Fruit fly (Drosophila melanogaster) whole organism, pupa: ENCODE data around the gene Mur89F.

Source experiments
- CG10348 ChIP-seq: fragments of 200-800 bp; sonication (Bioruptor generic); IDR thresholded peaks from 2 replicates; pipeline ENCODE4 v1.3.6; 2022; ENCODE audit warnings: missing biosample characterization, missing genetic modification characterization
- CG12605 ChIP-seq: fragments of 200-800 bp; sonication (Bioruptor generic); IDR thresholded peaks from 2 replicates; pipeline ENCODE4 v1.3.6; 2022; ENCODE audit warnings: missing biosample characterization, missing genetic modification characterization
- CG13204 ChIP-seq: fragments of 200-800 bp; sonication (Bioruptor generic); optimal IDR thresholded peaks from 2 replicates; lab custom pipeline; 2018; ENCODE audit warnings: missing biosample characterization, mild to moderate bottlenecking, missing genetic modification characterization, moderate library complexity
- CG14655 ChIP-seq: fragments of 200-800 bp; sonication (Bioruptor generic); optimal IDR thresholded peaks from 3 replicates; lab custom pipeline; 2017; ENCODE audit warnings: mild to moderate bottlenecking, missing biosample characterization, missing genetic modification reagents, missing genetic modification characterization
- CG15710 ChIP-seq: fragments of 200-800 bp; sonication (Bioruptor generic); optimal IDR thresholded peaks from 2 replicates; lab custom pipeline; 2018; ENCODE audit warnings: missing biosample characterization, mild to moderate bottlenecking, missing genetic modification characterization, moderate library complexity
- CG17806 ChIP-seq: fragments of 200-800 bp; sonication (Bioruptor generic); optimal IDR thresholded peaks from 2 replicates; lab custom pipeline; 2018; ENCODE audit warnings: missing biosample characterization, mild to moderate bottlenecking, missing genetic modification characterization, moderate library complexity
- CG32121 ChIP-seq: fragments of 200-800 bp; sonication (Bioruptor generic); IDR thresholded peaks from 2 replicates; pipeline ENCODE4 v1.3.6; 2022; ENCODE audit warnings: missing biosample characterization, missing genetic modification characterization
- CG34367 ChIP-seq: fragments of 200-800 bp; sonication (Bioruptor generic); optimal IDR thresholded peaks from 2 replicates; lab custom pipeline; 2018; ENCODE audit warnings: missing biosample characterization, mild to moderate bottlenecking, missing genetic modification characterization
- CG4496 ChIP-seq: fragments of 200-800 bp; sonication (Bioruptor generic); IDR thresholded peaks from 3 replicates; pipeline ENCODE4 v1.3.6; 2022; ENCODE audit warnings: missing biosample characterization, missing genetic modification characterization
- CG8159 ChIP-seq: fragments of 200-800 bp; sonication (Bioruptor generic); optimal IDR thresholded peaks from 3 replicates; lab custom pipeline; 2018; ENCODE audit warnings: missing biosample characterization, mild to moderate bottlenecking, missing genetic modification characterization, moderate library complexity
- CG8301 ChIP-seq: fragments of 200-800 bp; sonication (Bioruptor generic); optimal IDR thresholded peaks from 2 replicates; lab custom pipeline; 2018; ENCODE audit warnings: missing biosample characterization, mild to moderate bottlenecking, missing genetic modification characterization
- CG9948 ChIP-seq: fragments of 200-800 bp; sonication (Bioruptor generic); optimal IDR thresholded peaks from 2 replicates; lab custom pipeline; 2018; ENCODE audit warnings: missing biosample characterization, mild to moderate bottlenecking, missing genetic modification characterization, moderate library complexity
- D1 ChIP-seq: fragments of 200-800 bp; sonication (Bioruptor generic); optimal IDR thresholded peaks from 2 replicates; lab custom pipeline; 2018; ENCODE audit warnings: missing biosample characterization, mild to moderate bottlenecking, missing genetic modification characterization, moderate library complexity
- EcR ChIP-seq: fragments of 200-800 bp; sonication (Bioruptor generic); optimal IDR thresholded peaks from 3 replicates; lab custom pipeline; 2019; ENCODE audit warnings: missing biosample characterization, missing genetic modification characterization, mild to moderate bottlenecking, moderate library complexity, missing genetic modification reagents
- Ets98B ChIP-seq: fragments of 200-800 bp; sonication (Bioruptor generic); IDR thresholded peaks from 2 replicates; pipeline ENCODE4 v1.3.6; 2022; ENCODE audit warnings: missing biosample characterization, missing genetic modification characterization
- Pif1A ChIP-seq: fragments of 200-800 bp; sonication (Bioruptor generic); optimal IDR thresholded peaks from 3 replicates; lab custom pipeline; 2016; ENCODE audit warnings: missing biosample characterization, missing genetic modification characterization
- Pif1B ChIP-seq: fragments of 200-800 bp; sonication (Bioruptor generic); optimal IDR thresholded peaks from 3 replicates; lab custom pipeline; 2016; ENCODE audit warnings: missing biosample characterization, missing genetic modification characterization
- Snoo ChIP-seq: fragments of 200-800 bp; sonication (Bioruptor generic); optimal IDR thresholded peaks from 3 replicates; lab custom pipeline; 2017; ENCODE audit warnings: missing biosample characterization, mild to moderate bottlenecking, missing genetic modification characterization, inconsistent platforms
- fd96Ca ChIP-seq: fragments of 200-800 bp; sonication (Bioruptor generic); IDR thresholded peaks from 3 replicates; pipeline ENCODE4 v1.3.6; 2022; ENCODE audit warnings: missing biosample characterization, missing genetic modification characterization
- gl ChIP-seq: fragments of 200-800 bp; sonication (Bioruptor generic); optimal IDR thresholded peaks from 2 replicates; lab custom pipeline; 2018; ENCODE audit warnings: missing biosample characterization, mild to moderate bottlenecking, missing genetic modification characterization
- rn ChIP-seq: fragments of 200-800 bp; sonication (Bioruptor generic); IDR thresholded peaks from 2 replicates; pipeline ENCODE4 v1.3.6; 2022; ENCODE audit warnings: missing biosample characterization, missing genetic modification characterization

Mur89F gene

dm6 chr3R:17202080-17202785 is at the start of gene Mur89F:
Gene Mur89F (minus strand): TSS chr3R:17202130.
- TF ChIP-seq Pif1A (GFP tag; lab: Kevin White, UChicago) (no peak), CG15710 (tag; lab: Kevin White, UChicago) (peak; percentile 74), CG17806 (tag; lab: Kevin White, UChicago) (peak; percentile 63), Pif1B (GFP tag; lab: Kevin White, UChicago) (peak; percentile 25), CG14655 (GFP tag; lab: Kevin White, UChicago) (peak; percentile 56), Snoo (tag; lab: Kevin White, UChicago) (peak; percentile 82), CG32121 (no peak), Ets98B (GFP tag; lab: Robert Waterston, UW) (no peak), CG8159 (tag; lab: Kevin White, UChicago) (peak; percentile 80), CG8301 (peak; percentile 13), CG34367 (peak; percentile 44), CG9948 (peak; percentile 71), CG13204 (GFP tag; lab: Kevin White, UChicago) (peak; percentile 40)
- TF ChIP-seq, all 21 proteins: peak for 10

- TF ChIP-seq CG14655 (GFP tag; lab: Kevin White, UChicago) (peak; percentile 33), CG8159 (tag; lab: Kevin White, UChicago) (peak; percentile 32), CG4496 (no peak)
- TF ChIP-seq, all 21 proteins: peak for 2
Observed at dm6 chr3R:17251271-17251670, 49.3 kb upstream of the Mur89F start.

dm6 chr3R:17249233-17249632 is 47.3 kb upstream of the Mur89F start:
- TF ChIP-seq CG17806 (tag; lab: Kevin White, UChicago), result no peak
- no peak for TF ChIP-seq Snoo (tag; lab: Kevin White, UChicago)
- TF ChIP-seq Pif1B (GFP tag; lab: Kevin White, UChicago), result no peak
- TF ChIP-seq CG9948, result no peak
- no peak for TF ChIP-seq CG10348 (GFP tag; lab: Robert Waterston, UW)
- no peak for TF ChIP-seq CG34367
- TF ChIP-seq Pif1A (GFP tag; lab: Kevin White, UChicago), result no peak
- no peak for TF ChIP-seq CG12605 (GFP tag; lab: Robert Waterston, UW)
- no peak for TF ChIP-seq D1 (tag; lab: Kevin White, UChicago)
- TF ChIP-seq Ets98B (GFP tag; lab: Robert Waterston, UW), result no peak
- TF ChIP-seq CG8159 (tag; lab: Kevin White, UChicago), result no peak
- no peak for TF ChIP-seq rn (GFP tag; lab: Robert Waterston, UW)
- no peak for TF ChIP-seq CG15710 (tag; lab: Kevin White, UChicago)
- TF ChIP-seq fd96Ca (GFP tag; lab: Robert Waterston, UW), result no peak
- TF ChIP-seq, all 21 proteins: peak for 0

DNA sequence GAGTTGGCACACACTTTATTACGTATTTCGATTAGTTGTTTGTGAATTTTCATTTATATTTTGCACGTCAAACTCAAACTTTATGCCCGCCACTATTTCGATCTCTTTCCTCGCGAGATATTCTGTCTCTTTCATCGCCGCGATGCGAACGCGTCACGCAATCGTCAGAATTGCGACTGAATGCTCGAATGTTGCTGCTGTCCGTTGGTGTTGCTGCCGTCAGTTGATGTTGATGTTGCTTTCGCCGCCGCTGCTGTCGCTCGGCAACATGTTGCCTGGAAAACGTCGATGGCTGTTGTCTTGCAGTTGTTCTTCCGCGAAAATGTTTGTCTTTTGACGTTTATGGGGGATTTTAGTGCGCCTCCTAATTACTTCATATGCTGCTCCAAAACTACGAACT is 45.8 kb upstream of the Mur89F start:
- TF ChIP-seq Ets98B (GFP tag; lab: Robert Waterston, UW) (no peak), fd96Ca (GFP tag; lab: Robert Waterston, UW) (no peak), CG32121 (no peak), rn (GFP tag; lab: Robert Waterston, UW) (no peak)

DNA sequence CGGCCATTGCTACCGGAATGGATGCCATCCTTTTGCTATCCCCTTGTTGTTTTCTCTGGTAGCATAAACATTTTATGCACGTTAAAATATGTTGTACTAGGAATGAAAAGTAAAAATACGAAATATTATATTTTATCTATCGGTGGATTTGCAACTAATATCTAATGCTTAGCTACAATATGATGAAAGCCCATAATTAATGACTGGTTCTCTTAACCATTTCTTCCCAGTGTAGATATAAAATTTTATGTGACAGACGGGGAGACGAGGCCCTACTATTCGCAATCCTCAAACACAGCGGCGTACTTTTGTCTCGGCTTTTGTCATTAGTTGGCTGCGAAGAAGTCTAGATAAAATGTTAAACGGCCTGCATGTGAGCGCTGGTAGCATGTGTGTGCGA is 35.0 kb upstream of the Mur89F start:
- TF ChIP-seq D1 (tag; lab: Kevin White, UChicago), result no peak
- TF ChIP-seq Pif1A (GFP tag; lab: Kevin White, UChicago), result no peak
- no peak for TF ChIP-seq CG4496
- no peak for TF ChIP-seq CG13204 (GFP tag; lab: Kevin White, UChicago)
- TF ChIP-seq CG10348 (GFP tag; lab: Robert Waterston, UW), result no peak
- no peak for TF ChIP-seq CG17806 (tag; lab: Kevin White, UChicago)
- TF ChIP-seq gl, result no peak
- no peak for TF ChIP-seq Ets98B (GFP tag; lab: Robert Waterston, UW)
- TF ChIP-seq, all 21 proteins: peak for 0

dm6 chr3R:17231579-17231978 is 29.6 kb upstream of the Mur89F start:
- TF ChIP-seq CG8159 (tag; lab: Kevin White, UChicago) (no peak), Pif1B (GFP tag; lab: Kevin White, UChicago) (no peak), D1 (tag; lab: Kevin White, UChicago) (peak; percentile 36), CG8301 (peak; percentile 8), CG14655 (GFP tag; lab: Kevin White, UChicago) (no peak), EcR (no peak), rn (GFP tag; lab: Robert Waterston, UW) (0 out of 2 replicates have a peak, but pooled peaks have one; percentile 17), CG17806 (tag; lab: Kevin White, UChicago) (peak; percentile 20), CG10348 (GFP tag; lab: Robert Waterston, UW) (no peak), CG4496 (peak; percentile 58; the same call in 2 of the 3 replicates), CG12605 (GFP tag; lab: Robert Waterston, UW) (no peak), Pif1A (GFP tag; lab: Kevin White, UChicago) (peak; percentile 31), CG15710 (tag; lab: Kevin White, UChicago) (no peak), gl (no peak), fd96Ca (GFP tag; lab: Robert Waterston, UW) (peak; percentile 52; the same call in 2 of the 3 replicates), Snoo (tag; lab: Kevin White, UChicago) (no peak), CG13204 (GFP tag; lab: Kevin White, UChicago) (no peak), CG9948 (no peak), CG32121 (no peak), Ets98B (GFP tag; lab: Robert Waterston, UW) (0 out of 2 replicates have a peak, but pooled peaks have one; percentile 10), CG34367 (no peak)
